Worm (Caenorhabditis elegans): ENCODE measurements around the gene rsu-1.
"Not testable (repeated sequence)": the region's sequence is repeated elsewhere in the genome, so short reads cannot be mapped to it uniquely, and the experiment has no call there.

Gene rsu-1

DNA sequence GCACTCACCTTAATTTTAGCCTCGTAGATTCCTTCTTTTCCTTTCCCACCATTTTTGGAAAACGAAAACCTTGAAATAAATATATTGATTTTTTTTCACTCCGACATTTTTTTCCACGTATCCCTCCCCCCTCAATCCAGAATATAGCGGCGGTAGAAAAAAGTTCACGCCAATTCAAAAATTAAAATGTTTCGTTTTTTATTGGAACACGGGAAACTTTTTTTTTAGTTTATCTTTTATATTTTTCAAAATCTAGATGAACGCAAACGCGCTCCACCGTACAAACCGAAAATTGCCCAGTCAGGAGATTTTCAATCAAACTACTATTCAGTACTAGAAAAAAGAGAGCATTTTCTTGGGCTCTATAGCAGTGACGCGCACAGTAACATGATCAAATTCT, 27.7 kb upstream of the rsu-1 start, which contains the start of gene spe-41:
Gene spe-41, minus strand, starts transcription at position 72 of the 400 bp plus-strand sequence.
- TF ChIP-seq nhr-28 (tag; optimal IDR thresholded peaks at IDR 0.05) = no peak
- TF ChIP-seq pqm-1 (tag; optimal IDR thresholded peaks at IDR 0.05) = no peak
- no peak for TF ChIP-seq egl-43 (GFP tag; IDR thresholded peaks at IDR 0.05)
- peak; percentile 90 for TF ChIP-seq aha-1 (tag)

DNA sequence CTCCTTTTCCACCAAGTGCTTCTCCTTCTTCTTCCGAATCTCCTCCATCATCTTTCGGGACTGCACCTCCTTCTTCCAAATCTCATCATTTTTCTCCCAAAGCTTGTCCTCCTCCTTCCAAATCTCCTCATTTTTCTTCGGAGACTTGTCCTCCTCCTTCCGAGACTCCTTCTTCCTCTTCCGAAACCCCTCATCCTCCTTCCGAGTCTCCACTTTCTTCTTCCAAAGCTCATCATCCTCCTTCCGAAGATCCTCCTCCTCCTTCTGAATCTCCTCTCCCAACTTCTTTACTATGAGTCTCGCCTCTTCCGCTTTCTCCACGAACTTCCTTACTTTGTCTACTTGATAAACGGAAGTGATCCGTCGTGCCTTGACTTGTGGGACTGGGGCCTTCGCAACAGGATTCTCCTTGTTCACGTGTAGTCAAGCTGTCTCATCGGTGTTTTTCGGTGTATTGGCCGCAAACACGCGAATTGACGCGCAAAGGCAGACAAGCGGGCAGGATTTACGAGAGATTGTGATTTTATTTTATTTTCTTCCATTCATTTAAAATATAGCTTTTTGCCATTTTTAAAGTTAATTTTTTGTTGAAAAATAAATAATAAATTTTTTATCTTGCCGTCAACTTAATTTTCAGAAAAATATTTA, 19.1 kb upstream of the rsu-1 start, which contains the start of the genes K01A11.3 and C34C12.12:
Gene K01A11.3, minus strand, starts transcription at position 51 of the 648 bp plus-strand sequence.
Gene C34C12.12, plus strand, starts transcription at position 632 of the 648 bp plus-strand sequence.
- TF ChIP-seq hif-1 (tag; optimal IDR thresholded peaks at IDR 0.05) (no peak), lin-38 (GFP tag; IDR thresholded peaks at IDR 0.05) (peak; percentile 61), set-16 (GFP tag; IDR thresholded peaks at IDR 0.05) (peak; percentile 57)

DNA sequence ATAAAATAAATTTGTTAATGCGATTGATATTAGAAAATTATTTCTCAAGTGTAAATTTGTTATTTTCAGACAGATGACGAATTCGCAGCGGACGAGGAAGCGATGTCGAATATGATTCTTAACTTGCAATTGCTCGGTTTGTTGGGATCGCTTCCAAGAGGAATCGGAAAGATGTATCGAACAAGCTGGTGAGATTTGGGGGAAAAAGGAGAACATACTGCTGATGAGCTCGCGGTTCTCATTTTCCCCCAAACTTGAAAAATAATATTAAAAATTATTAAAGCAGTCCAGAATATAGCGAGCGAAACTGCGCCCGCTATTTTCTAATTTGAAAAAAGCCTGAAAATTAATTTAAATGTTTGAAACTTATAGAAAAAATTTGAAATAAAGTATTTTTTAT, 18.3 kb upstream of the rsu-1 start, which contains the start of gene C34C12.2:
Gene C34C12.2, plus strand, starts transcription at position 301 of the 400 bp plus-strand sequence.
- TF ChIP-seq ama-1 (optimal IDR thresholded peaks at IDR 0.05); fkh-10 (GFP tag; optimal IDR thresholded peaks at IDR 0.05); Y75B8A.6 (GFP tag; IDR thresholded peaks at IDR 0.05): not testable (repeated sequence)

DNA sequence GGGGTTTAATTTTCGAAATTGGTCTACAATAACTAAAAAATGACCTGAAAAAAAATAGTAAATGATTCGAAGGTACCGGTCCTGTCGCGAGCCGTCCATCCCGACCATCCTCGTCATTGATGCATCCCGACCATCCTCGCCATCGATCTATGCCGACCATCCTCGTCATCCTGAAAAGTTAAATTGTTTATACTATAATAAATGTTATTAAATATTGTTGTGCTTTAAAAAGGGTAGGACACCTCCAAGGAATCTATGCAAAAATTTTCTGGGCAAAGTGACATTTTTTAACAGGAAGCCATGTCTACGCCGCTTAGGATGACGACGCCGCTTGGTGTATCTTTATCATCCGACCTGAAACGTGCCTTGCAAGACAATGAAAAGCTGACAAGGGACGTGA, 17.8 kb upstream of the rsu-1 start, which contains the start of gene C34C12.1:
Gene C34C12.1, plus strand, starts transcription at position 301 of the 400 bp plus-strand sequence.
- not testable (repeated sequence) for TF ChIP-seq nhr-42 (GFP tag; IDR thresholded peaks at IDR 0.05); ceh-32 (tag; optimal IDR thresholded peaks at IDR 0.05; ENCODE audit: poor library complexity); nhr-11 (tag; optimal IDR thresholded peaks at IDR 0.05)

DNA sequence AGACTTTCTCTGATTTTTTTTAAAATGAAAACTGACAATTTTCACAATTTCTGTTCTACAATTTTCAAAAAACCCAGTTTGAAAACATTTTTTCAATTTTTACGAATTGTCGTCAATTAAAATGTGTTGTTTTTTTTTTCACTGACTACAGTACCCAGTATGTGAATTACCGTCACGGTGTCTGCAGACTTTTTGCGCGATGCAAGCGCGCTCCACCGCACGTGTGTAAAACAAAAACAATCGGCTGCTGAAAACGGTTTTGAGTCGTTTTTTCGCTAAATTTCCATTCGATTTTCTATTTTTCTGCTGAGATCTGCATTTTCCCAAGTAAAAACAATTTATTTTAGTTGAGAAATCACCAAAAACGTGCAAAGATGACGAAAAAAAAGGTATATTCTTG, 15.6 kb upstream of the rsu-1 start:
- TF ChIP-seq dmd-9 (GFP tag; IDR thresholded peaks at IDR 0.05) (peak; percentile 97), ceh-32 (tag; optimal IDR thresholded peaks at IDR 0.05; ENCODE audit: poor library complexity) (no peak), vab-7 (GFP tag; IDR thresholded peaks at IDR 0.05) (peak; percentile 87), dpl-1 (GFP tag; optimal IDR thresholded peaks at IDR 0.05) (peak; percentile 97), pha-4 (GFP tag; IDR thresholded peaks at IDR 0.05) (peak; percentile 96), pha-4 (tag; optimal IDR thresholded peaks at IDR 0.05) (peak; percentile 15), nhr-25 (tag; optimal IDR thresholded peaks at IDR 0.05; ENCODE audit: borderline replicate concordance, insufficient read depth) (peak; percentile 91), ctbp-1 (GFP tag; IDR thresholded peaks at IDR 0.05) (peak; percentile 95), nhr-48 (tag; optimal IDR thresholded peaks at IDR 0.05) (peak; percentile 89), gei-8 (GFP tag; optimal IDR thresholded peaks at IDR 0.05) (peak; percentile 15), ZK546.5 (tag; optimal IDR thresholded peaks at IDR 0.05) (peak in 1 of 2 experiments; percentile 64), set-16 (GFP tag; IDR thresholded peaks at IDR 0.05) (0 out of 2 replicates have a peak, but pooled peaks have one; percentile 7), zfp-2 (tag; optimal IDR thresholded peaks at IDR 0.05) (peak; percentile 91), lim-7 (GFP tag; IDR thresholded peaks at IDR 0.05) (no peak), lir-3 (tag; optimal IDR thresholded peaks at IDR 0.05) (peak; percentile 71), hlh-11 (tag; optimal IDR thresholded peaks at IDR 0.05) (peak; percentile 97), ceh-82 (tag; optimal IDR thresholded peaks at IDR 0.05) (no peak), lin-15B (tag; optimal IDR thresholded peaks at IDR 0.05) (peak; percentile 92), sdz-12 (GFP tag; optimal IDR thresholded peaks at IDR 0.05) (no peak), F26F4.8 (GFP tag; conservative IDR thresholded peaks at IDR 0.05) (no peak), spr-3 (GFP tag; optimal IDR thresholded peaks at IDR 0.05) (peak; percentile 87), pqm-1 (tag; optimal IDR thresholded peaks at IDR 0.05) (peak; percentile 45), lin-38 (GFP tag; IDR thresholded peaks at IDR 0.05) (peak; percentile 100), jun-1 (tag; optimal IDR thresholded peaks at IDR 0.05) (peak; percentile 95), snpc-4 (tag; optimal IDR thresholded peaks at IDR 0.05) (no peak), mes-2 (tag; optimal IDR thresholded peaks at IDR 0.05; ENCODE audit: poor library complexity, severe bottlenecking) (peak; percentile 98), php-3 (GFP tag; IDR thresholded peaks at IDR 0.05) (peak; percentile 86), nhr-11 (tag; optimal IDR thresholded peaks at IDR 0.05) (peak; percentile 97), mxl-3 (GFP tag; optimal IDR thresholded peaks at IDR 0.05) (peak; percentile 87), madf-5 (GFP tag; IDR thresholded peaks at IDR 0.05) (peak; percentile 72 to 82; a peak in 2 of 4 replicates), nhr-77 (tag; optimal IDR thresholded peaks at IDR 0.05) (peak; percentile 99), nhr-76 (tag; optimal IDR thresholded peaks at IDR 0.05) (peak; percentile 68), mxl-2 (GFP tag; conservative IDR thresholded peaks at IDR 0.05) (peak; percentile 56; the same call in 1 of the 2 replicates)
